Worm (Caenorhabditis elegans) whole organism, L1 larva: ENCODE measurements around the gene C38C3.3.
A peak's percentile ranks its signal among the peaks of the same experiment; 100 is the strongest.

ENCODE experiments used
- ceh-82 ChIP-seq, 3 experiments: fragments of 150-350 bp in 1 of 3; sonication (generic microtip) in 2 of 3; optimal IDR thresholded peaks; 2 replicates each; lab custom pipeline; 2014 to 2017; ENCODE audit warnings: missing biosample characterization in 3 of 3, missing genetic modification characterization in 3 of 3
- elt-3 ChIP-seq, 6 experiments: fragments of 150-350 bp in 1 of 6; sonication (generic microtip); optimal IDR thresholded peaks; 2 replicates each; lab custom pipeline; 2017 to 2018; ENCODE audit warnings: missing biosample characterization in 6 of 6, missing genetic modification characterization in 6 of 6, inconsistent platforms in 1 of 6
- jun-1 ChIP-seq: fragments of 150-350 bp; optimal IDR thresholded peaks from 2 replicates; lab custom pipeline; 2014; ENCODE audit warnings: missing biosample characterization, missing genetic modification reagents, missing genetic modification characterization
- lin-14 ChIP-seq: fragments of 200-800 bp; sonication (Bioruptor generic); optimal IDR thresholded peaks from 2 replicates; lab custom pipeline; 2018; ENCODE audit warnings: mild to moderate bottlenecking, missing genetic modification characterization, moderate library complexity, missing compliant biosample characterization
- nhr-12 ChIP-seq: sonication (generic microtip); optimal IDR thresholded peaks from 2 replicates; lab custom pipeline; 2017; ENCODE audit warnings: missing biosample characterization, missing genetic modification characterization
- nhr-19 ChIP-seq: fragments of 200-800 bp; sonication (Bioruptor generic); conservative IDR thresholded peaks from 2 replicates; pipeline ENCODE4 v1.3.6; 2022; ENCODE audit warnings: missing genetic modification characterization, missing compliant biosample characterization
- nhr-71 ChIP-seq: sonication (generic microtip); optimal IDR thresholded peaks from 2 replicates; lab custom pipeline; 2016; ENCODE audit warnings: mild to moderate bottlenecking, missing genetic modification characterization, moderate library complexity, missing compliant biosample characterization
- nhr-77 ChIP-seq: fragments of 150-350 bp; optimal IDR thresholded peaks from 2 replicates; lab custom pipeline; 2014; ENCODE audit warnings: missing biosample characterization, missing genetic modification characterization
- skn-1 ChIP-seq: fragments of 150-350 bp; optimal IDR thresholded peaks from 2 replicates; lab custom pipeline; 2014; ENCODE audit warnings: missing biosample characterization, missing genetic modification characterization
- snpc-4 ChIP-seq: fragments of 150-350 bp; optimal IDR thresholded peaks from 2 replicates; lab custom pipeline; 2014; ENCODE audit warnings: missing biosample characterization, missing genetic modification characterization
- tbx-2 ChIP-seq: sonication (generic microtip); optimal IDR thresholded peaks from 2 replicates; lab custom pipeline; 2016; ENCODE audit warnings: missing genetic modification characterization, missing compliant biosample characterization
- unc-62 ChIP-seq: fragments of 150-350 bp; optimal IDR thresholded peaks from 2 replicates; lab custom pipeline; 2014; ENCODE audit warnings: missing biosample characterization, missing genetic modification reagents, missing genetic modification characterization
- ztf-4 ChIP-seq: fragments of 150-350 bp; optimal IDR thresholded peaks from 2 replicates; lab custom pipeline; 2014; ENCODE audit warnings: missing biosample characterization, missing genetic modification characterization

DNA sequence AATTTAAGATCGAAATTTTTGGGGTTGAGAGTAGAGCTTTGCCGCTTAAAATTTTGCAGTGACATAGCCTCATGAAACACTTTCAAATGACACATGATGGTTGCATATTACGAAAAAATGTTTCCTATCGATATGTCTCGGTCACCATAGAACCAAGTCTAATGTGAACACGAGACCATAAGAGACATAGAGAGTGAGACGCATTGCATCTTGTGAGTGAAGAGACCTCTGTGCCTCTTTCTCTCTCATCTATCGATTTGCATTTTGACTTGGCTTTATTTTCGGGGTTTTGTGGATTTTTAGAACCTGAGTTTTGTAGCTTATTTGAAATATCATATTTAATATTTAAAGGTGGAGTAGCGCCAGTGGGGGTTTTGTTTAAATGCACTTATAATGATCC is 28.5 kb upstream of the C38C3.3 start:
- TF ChIP-seq nhr-19 (GFP tag; lab: Robert Waterston, UW) = no peak
- no peak for TF ChIP-seq lin-14 (GFP tag; lab: Kevin White, UChicago)
- no peak for TF ChIP-seq unc-62 (GFP tag; lab: Kevin White, UChicago)
- TF ChIP-seq nhr-77 = no peak
- TF ChIP-seq ceh-82 (tag; optimal IDR thresholded peaks at IDR 0.05; lab: Kevin White, UChicago) = peak in 2 of 3 experiments; percentile 6 to 15
- no peak for TF ChIP-seq jun-1
- no peak for TF ChIP-seq snpc-4
- no peak for TF ChIP-seq skn-1
- TF ChIP-seq elt-3 (tag; optimal IDR thresholded peaks at IDR 0.05; lab: Kevin White, UChicago) = no peak
- no peak for TF ChIP-seq tbx-2 (tag; lab: Kevin White, UChicago)
- no peak for TF ChIP-seq ztf-4
- peak; percentile 43 for TF ChIP-seq nhr-71
- TF ChIP-seq nhr-12 (tag; lab: Kevin White, UChicago) = no peak
